Fruit fly (Drosophila melanogaster) whole organism, wandering third instar larva: ENCODE results near the gene trbl.

Experiments
- Abd-B ChIP-seq: fragments of >200 bp; optimal IDR thresholded peaks from 2 replicates; lab custom pipeline; 2017; ENCODE audit warnings: missing biosample characterization, missing genetic modification characterization
- CG32264 ChIP-seq: fragments of 200-800 bp; sonication (Bioruptor generic); optimal IDR thresholded peaks from 2 replicates; lab custom pipeline; 2016; ENCODE audit warnings: missing biosample characterization, missing genetic modification characterization
- CG9705 ChIP-seq: fragments of 200-800 bp; sonication (Bioruptor generic); optimal IDR thresholded peaks from 2 replicates; lab custom pipeline; 2018; ENCODE audit warnings: missing biosample characterization, mild to moderate bottlenecking, missing genetic modification characterization
- CrebA ChIP-seq: fragments of 200-800 bp; sonication (Bioruptor generic); optimal IDR thresholded peaks from 2 replicates; lab custom pipeline; 2016; ENCODE audit warnings: missing biosample characterization, mild to moderate bottlenecking, missing genetic modification characterization, borderline replicate concordance
- Dfd ChIP-seq: fragments of >200 bp; optimal IDR thresholded peaks from 2 replicates; lab custom pipeline; 2017; ENCODE audit warnings: missing biosample characterization, missing genetic modification characterization
- Dif ChIP-seq: fragments of 200-275, 200-300 bp; sonication (Bioruptor generic); optimal IDR thresholded peaks from 2 replicates; lab custom pipeline; 2018; ENCODE audit warnings: missing biosample characterization, missing genetic modification characterization; ENCODE audit not compliant: partially characterized antibody
- GATAd ChIP-seq: sonication (Bioruptor generic); optimal IDR thresholded peaks from 2 replicates; lab custom pipeline; 2016; ENCODE audit warnings: missing biosample characterization, missing genetic modification characterization
- HLH106 ChIP-seq: fragments of 200-800 bp; optimal IDR thresholded peaks from 3 replicates; lab custom pipeline; 2019; ENCODE audit warnings: missing biosample characterization, mild to moderate bottlenecking, missing genetic modification characterization, moderate library complexity
- Hnf4 ChIP-seq: fragments of 200-800 bp; sonication (Bioruptor generic); optimal IDR thresholded peaks from 2 replicates; lab custom pipeline; 2016; ENCODE audit warnings: missing biosample characterization, mild to moderate bottlenecking, missing genetic modification characterization
- Hr78 ChIP-seq: fragments of >200 bp; optimal IDR thresholded peaks from 2 replicates; lab custom pipeline; 2017; ENCODE audit warnings: missing biosample characterization, missing genetic modification characterization
- Hr83 ChIP-seq: fragments of 200-300 bp; sonication (Bioruptor generic); optimal IDR thresholded peaks from 2 replicates; lab custom pipeline; 2016; ENCODE audit warnings: missing biosample characterization, mild to moderate bottlenecking, missing genetic modification characterization, moderate library complexity; ENCODE audit not compliant: poor library complexity, severe bottlenecking
- Jra ChIP-seq: sonication (Bioruptor generic); optimal IDR thresholded peaks from 2 replicates; lab custom pipeline; 2016; ENCODE audit warnings: missing biosample characterization, missing genetic modification characterization
- Myc ChIP-seq: fragments of >200 bp; optimal IDR thresholded peaks from 2 replicates; lab custom pipeline; 2017
- N ChIP-seq: fragments of >200 bp; optimal IDR thresholded peaks from 2 replicates; lab custom pipeline; 2018; ENCODE audit warnings: missing biosample characterization, missing external identifiers, missing genetic modification characterization
- OdsH ChIP-seq: fragments of 200-800 bp; sonication (Bioruptor generic); optimal IDR thresholded peaks from 2 replicates; lab custom pipeline; 2016; ENCODE audit warnings: missing biosample characterization, mild to moderate bottlenecking, missing genetic modification characterization
- Rel ChIP-seq, 2 experiments: fragments of 200-800 bp; sonication (Bioruptor generic) in 1 of 2; optimal IDR thresholded peaks; 2 replicates in 1 of 2; 3 replicates in 1 of 2; lab custom pipeline; 2016 to 2019; ENCODE audit warnings: mild to moderate bottlenecking in 2 of 2, missing biosample characterization in 2 of 2, missing genetic modification characterization in 2 of 2, moderate library complexity in 1 of 2
- Sp1 ChIP-seq: fragments of 200-800 bp; sonication (Bioruptor generic); optimal IDR thresholded peaks from 3 replicates; lab custom pipeline; 2019; ENCODE audit warnings: missing biosample characterization, mild to moderate bottlenecking, missing genetic modification characterization, moderate library complexity
- Vsx2 ChIP-seq: fragments of 200-300, 225-300 bp; sonication (Bioruptor generic); optimal IDR thresholded peaks from 2 replicates; lab custom pipeline; 2018; ENCODE audit warnings: missing biosample characterization, missing genetic modification characterization; ENCODE audit not compliant: partially characterized antibody
- br ChIP-seq: fragments of 200-800 bp; sonication (Bioruptor generic); optimal IDR thresholded peaks from 2 replicates; lab custom pipeline; 2016; ENCODE audit warnings: missing biosample characterization, missing genetic modification characterization
- brk ChIP-seq: fragments of 200-800 bp; sonication (Bioruptor generic); optimal IDR thresholded peaks from 2 replicates; lab custom pipeline; 2016; ENCODE audit warnings: missing biosample characterization, mild to moderate bottlenecking, missing genetic modification characterization
- dl ChIP-seq, 2 experiments: fragments of 175-275, 200-275 bp in 1 of 2; fragments of 200-275 bp in 1 of 2; sonication (Bioruptor generic); optimal IDR thresholded peaks; lab custom pipeline; 2018; ENCODE audit warnings: mild to moderate bottlenecking in 2 of 2, missing biosample characterization in 2 of 2, missing genetic modification characterization in 2 of 2, moderate library complexity in 2 of 2; ENCODE audit not compliant: partially characterized antibody in 2 of 2, insufficient read depth in 1 of 2
- dmrt93B ChIP-seq: fragments of 200-800 bp; sonication (Bioruptor generic); optimal IDR thresholded peaks from 2 replicates; lab custom pipeline; 2018; ENCODE audit warnings: missing biosample characterization, mild to moderate bottlenecking, missing genetic modification characterization
- dsf ChIP-seq: sonication (Bioruptor generic); optimal IDR thresholded peaks from 2 replicates; lab custom pipeline; 2016; ENCODE audit warnings: missing biosample characterization, missing genetic modification characterization, borderline replicate concordance
- ey ChIP-seq: fragments of 200-800 bp; sonication (Bioruptor generic); optimal IDR thresholded peaks from 2 replicates; lab custom pipeline; 2016; ENCODE audit warnings: missing biosample characterization, missing genetic modification characterization
- foxo ChIP-seq, 2 experiments: fragments of 200-800 bp; sonication (Bioruptor generic); optimal IDR thresholded peaks; 2 replicates in 1 of 2; 3 replicates in 1 of 2; lab custom pipeline; 2016 to 2017; ENCODE audit warnings: missing biosample characterization in 2 of 2, missing genetic modification characterization in 2 of 2
- fru ChIP-seq: fragments of 200-800 bp; sonication (Bioruptor generic); optimal IDR thresholded peaks from 3 replicates; lab custom pipeline; 2016; ENCODE audit warnings: missing biosample characterization, mild to moderate bottlenecking, missing genetic modification characterization
- h ChIP-seq: fragments of 200-800 bp; sonication (Bioruptor generic); optimal IDR thresholded peaks from 3 replicates; lab custom pipeline; 2016; ENCODE audit warnings: missing biosample characterization, mild to moderate bottlenecking, missing genetic modification characterization
- jim ChIP-seq: fragments of 175-275, 200-325 bp; sonication (Bioruptor generic); optimal IDR thresholded peaks from 2 replicates; lab custom pipeline; 2016; ENCODE audit warnings: missing biosample characterization, mild to moderate bottlenecking, missing genetic modification characterization
- lola ChIP-seq: fragments of >200 bp; optimal IDR thresholded peaks from 2 replicates; lab custom pipeline; 2017; ENCODE audit warnings: missing biosample characterization, missing genetic modification characterization
- psq ChIP-seq: fragments of 200-800 bp; sonication (Bioruptor generic); optimal IDR thresholded peaks from 3 replicates; lab custom pipeline; 2017; ENCODE audit warnings: missing biosample characterization, mild to moderate bottlenecking, missing genetic modification characterization, moderate library complexity
- rgr ChIP-seq: fragments of 200-800 bp; sonication (Bioruptor generic); optimal IDR thresholded peaks from 3 replicates; lab custom pipeline; 2016; ENCODE audit warnings: missing biosample characterization, mild to moderate bottlenecking, missing genetic modification characterization
- sage ChIP-seq: fragments of 200-800 bp; sonication (Bioruptor generic); optimal IDR thresholded peaks from 2 replicates; lab custom pipeline; 2016; ENCODE audit warnings: missing biosample characterization, mild to moderate bottlenecking, missing genetic modification characterization
- sv ChIP-seq: fragments of 200-800 bp; sonication (Bioruptor generic); optimal IDR thresholded peaks from 3 replicates; lab custom pipeline; 2016; ENCODE audit warnings: missing biosample characterization, missing genetic modification characterization
- tai ChIP-seq: sonication (Bioruptor generic); optimal IDR thresholded peaks from 2 replicates; lab custom pipeline; 2016; ENCODE audit warnings: missing biosample characterization, missing genetic modification characterization
- woc ChIP-seq: sonication (Bioruptor generic); optimal IDR thresholded peaks from 2 replicates; lab custom pipeline; 2016; ENCODE audit warnings: missing biosample characterization, mild to moderate bottlenecking, missing genetic modification characterization

trbl gene

DNA sequence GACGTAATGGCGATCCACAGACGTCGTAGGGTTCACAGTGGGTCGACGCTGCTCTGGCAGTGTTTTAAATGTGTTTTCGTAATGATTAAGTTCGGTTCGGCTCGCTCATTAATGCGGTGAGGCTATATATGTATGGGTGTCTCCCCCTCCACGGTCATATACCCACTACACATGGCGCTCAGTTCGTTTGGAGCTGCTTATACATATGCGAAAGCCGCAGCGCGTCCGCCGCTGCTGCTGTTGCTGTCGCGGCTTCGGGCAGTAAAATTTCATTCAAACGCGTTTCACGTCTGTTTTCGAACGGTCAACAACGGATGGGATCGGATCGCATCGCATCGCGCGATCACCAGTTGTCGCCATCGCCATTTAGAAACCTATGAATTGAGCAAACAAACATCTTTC, 15.4 kb downstream of the trbl start:
- peak; percentile 6 for TF ChIP-seq Sp1 (GFP tag; lab: Kevin White, UChicago)
- no peak for TF ChIP-seq tai (GFP tag; lab: Kevin White, UChicago)
- TF ChIP-seq Rel (GFP tag; optimal IDR thresholded peaks at IDR 0.05; lab: Kevin White, UChicago): no peak
- TF ChIP-seq Rel (tag; optimal IDR thresholded peaks at IDR 0.05; lab: Kevin White, UChicago): peak; percentile 76
- no peak for TF ChIP-seq CG9705 (GFP tag; lab: Kevin White, UChicago)

dm6 chr3L:20385408-20385807, 16.0 kb downstream of the trbl start:
- TF ChIP-seq psq (GFP tag; lab: Kevin White, UChicago) (no peak), Hr83 (peak; percentile 26), rgr (GFP tag; lab: Kevin White, UChicago) (peak; percentile 16)

DNA sequence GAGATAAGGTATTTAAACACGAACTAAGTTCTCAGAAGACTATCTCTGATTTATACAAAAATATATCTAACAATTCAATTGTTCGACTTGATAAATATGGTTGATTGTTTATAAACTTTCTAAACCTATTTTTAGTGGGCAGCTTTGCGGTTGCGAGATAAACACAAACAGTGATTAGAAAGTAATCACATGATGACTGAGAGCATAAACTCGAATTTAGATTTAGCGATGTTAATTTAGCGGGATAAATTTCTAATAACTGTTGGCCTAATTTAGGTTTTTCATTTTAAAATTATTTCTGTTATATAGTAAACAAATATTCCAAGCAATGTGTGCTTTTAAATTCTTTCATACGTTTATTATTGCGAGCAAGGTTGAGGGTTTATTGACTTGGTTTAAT, 16.4 kb downstream of the trbl start:
- TF ChIP-seq foxo (GFP tag; optimal IDR thresholded peaks at IDR 0.05; lab: Kevin White, UChicago) (no peak), HLH106 (tag; lab: Kevin White, UChicago) (no peak), sage (GFP tag; lab: Kevin White, UChicago) (no peak), dsf (GFP tag; lab: Kevin White, UChicago) (no peak), Abd-B (GFP tag; lab: Kevin White, UChicago) (no peak), Rel (GFP tag; optimal IDR thresholded peaks at IDR 0.05; lab: Kevin White, UChicago) (no peak), Rel (tag; optimal IDR thresholded peaks at IDR 0.05; lab: Kevin White, UChicago) (no peak), Vsx2 (GFP tag; lab: Kevin White, UChicago) (no peak)
- TF ChIP-seq, all 38 proteins: peak for 0

DNA sequence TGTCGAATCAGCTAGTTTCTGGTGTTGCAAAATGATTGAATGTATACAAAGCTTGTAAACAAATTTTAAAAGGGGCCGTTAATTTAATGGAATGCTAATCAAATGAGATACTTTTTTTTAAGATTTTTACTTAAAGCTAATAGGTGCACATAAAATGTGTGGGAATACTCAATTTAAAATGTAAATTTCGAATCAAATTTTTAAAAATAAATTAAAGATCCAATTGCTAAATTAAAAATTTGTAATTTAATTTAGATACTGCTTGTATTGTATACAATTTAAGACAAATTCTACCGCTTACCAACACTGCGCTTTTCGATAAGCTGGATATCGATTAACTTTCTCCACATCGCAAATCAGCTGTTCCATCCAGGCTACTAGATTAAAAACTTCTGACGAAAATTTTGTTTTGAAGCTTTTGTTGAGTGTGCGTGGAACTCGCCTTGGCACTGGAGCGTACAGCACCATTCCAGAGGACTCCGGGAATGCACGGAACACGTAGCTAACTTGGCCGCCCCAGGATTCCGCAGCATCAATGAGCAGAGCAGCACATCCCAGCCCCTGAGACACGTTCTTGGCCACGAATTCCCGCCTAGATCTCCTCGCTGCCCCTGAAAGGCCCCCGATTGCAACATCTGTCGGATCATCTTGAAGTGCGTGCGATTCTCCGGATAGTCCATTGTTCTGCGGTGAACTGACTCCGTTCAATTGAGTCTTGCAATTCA, 17.2 kb downstream of the trbl start, which contains the start of the genes CG5498 and fbl:
TSS of gene CG5498 (minus strand) at position 24 of the 725 bp plus-strand sequence.
TSS of gene fbl (plus strand) at position 344 of the 725 bp plus-strand sequence.
- TF ChIP-seq woc (GFP tag; lab: Kevin White, UChicago): peak; percentile 64
- no peak for TF ChIP-seq jim
- TF ChIP-seq rgr (GFP tag; lab: Kevin White, UChicago): peak; percentile 86
- peak; percentile 81 for TF ChIP-seq fru (GFP tag; lab: Kevin White, UChicago)
- TF ChIP-seq CG32264 (GFP tag; lab: Kevin White, UChicago): peak; percentile 6
- TF ChIP-seq psq (GFP tag; lab: Kevin White, UChicago): peak; percentile 77
- TF ChIP-seq Hr83: peak; percentile 48
- TF ChIP-seq br (GFP tag; lab: Kevin White, UChicago): peak; percentile 81
- peak; percentile 79 for TF ChIP-seq HLH106 (tag; lab: Kevin White, UChicago)
- peak; percentile 85 for TF ChIP-seq OdsH (GFP tag; lab: Kevin White, UChicago)
- TF ChIP-seq Jra (GFP tag; lab: Kevin White, UChicago): peak; percentile 79
- no peak for TF ChIP-seq Dif (GFP tag; lab: Kevin White, UChicago)
- no peak for TF ChIP-seq lola (GFP tag; lab: Kevin White, UChicago)
- peak; percentile 60 for TF ChIP-seq GATAd (GFP tag; lab: Kevin White, UChicago)
- TF ChIP-seq Hnf4 (GFP tag; lab: Kevin White, UChicago): peak; percentile 85
- no peak for TF ChIP-seq Dfd (GFP tag; lab: Kevin White, UChicago)
- TF ChIP-seq sage (GFP tag; lab: Kevin White, UChicago): peak; percentile 48
- TF ChIP-seq ey (GFP tag; lab: Kevin White, UChicago): peak; percentile 82
- no peak for TF ChIP-seq CrebA (GFP tag; lab: Kevin White, UChicago)
- TF ChIP-seq foxo (GFP tag; optimal IDR thresholded peaks at IDR 0.05; lab: Kevin White, UChicago): peak in 1 of 2 experiments; percentile 89
- TF ChIP-seq sv (GFP tag; lab: Kevin White, UChicago): peak; percentile 54
- TF ChIP-seq N (GFP tag; lab: Kevin White, UChicago): no peak
- no peak for TF ChIP-seq dl (GFP tag; optimal IDR thresholded peaks at IDR 0.05; lab: Kevin White, UChicago; ENCODE audit: insufficient read depth in 1 of 2, partially characterized antibody in 2 of 2)
- no peak for TF ChIP-seq Vsx2 (GFP tag; lab: Kevin White, UChicago)
- no peak for TF ChIP-seq Rel (GFP tag; optimal IDR thresholded peaks at IDR 0.05; lab: Kevin White, UChicago)
- TF ChIP-seq Rel (tag; optimal IDR thresholded peaks at IDR 0.05; lab: Kevin White, UChicago): peak; percentile 57
- peak; percentile 91 for TF ChIP-seq brk (GFP tag; lab: Kevin White, UChicago)
- no peak for TF ChIP-seq Hr78
- TF ChIP-seq dsf (GFP tag; lab: Kevin White, UChicago): peak; percentile 75
- TF ChIP-seq Sp1 (GFP tag; lab: Kevin White, UChicago): peak; percentile 78
- TF ChIP-seq h: peak; percentile 86
- TF ChIP-seq Myc: no peak
- peak; percentile 44 for TF ChIP-seq dmrt93B (GFP tag; lab: Kevin White, UChicago)
- TF ChIP-seq CG9705 (GFP tag; lab: Kevin White, UChicago): peak; percentile 38
